Worm (Caenorhabditis elegans) whole organism, late embryonic: Measurements from ENCODE around the gene H10E21.4.

Source experiments
- C08G9.2 ChIP-seq: sonication (generic microtip); optimal IDR thresholded peaks from 2 replicates; lab custom pipeline; 2016; ENCODE audit warnings: mild to moderate bottlenecking, missing genetic modification characterization, moderate library complexity, missing compliant biosample characterization
- F13H6.1 ChIP-seq: sonication (generic microtip); optimal IDR thresholded peaks from 2 replicates; lab custom pipeline; 2016; ENCODE audit warnings: missing genetic modification characterization, missing compliant biosample characterization
- K09A11.1 ChIP-seq: sonication (generic microtip); optimal IDR thresholded peaks from 2 replicates; lab custom pipeline; 2017; ENCODE audit warnings: antibody characterized with exemption, mild to moderate bottlenecking, missing genetic modification characterization, missing compliant biosample characterization; ENCODE audit not compliant: insufficient read depth
- T23F11.4 ChIP-seq: fragments of 200-800 bp; sonication (Bioruptor generic); optimal IDR thresholded peaks from 2 replicates; lab custom pipeline; 2018; ENCODE audit warnings: mild to moderate bottlenecking, missing genetic modification characterization, missing compliant biosample characterization
- ahr-1 ChIP-seq: sonication (generic microtip); optimal IDR thresholded peaks from 2 replicates; lab custom pipeline; 2016; ENCODE audit warnings: missing genetic modification characterization, missing compliant biosample characterization
- ama-1 ChIP-seq: fragments of 150-350 bp; optimal IDR thresholded peaks from 2 replicates; lab custom pipeline; 2014
- ceh-18 ChIP-seq: sonication (generic microtip); optimal IDR thresholded peaks from 2 replicates; lab custom pipeline; 2016; ENCODE audit warnings: missing genetic modification characterization, missing compliant biosample characterization
- ceh-19 ChIP-seq: fragments of 200-800 bp; sonication (Bioruptor generic); optimal IDR thresholded peaks from 2 replicates; lab custom pipeline; 2018; ENCODE audit warnings: mild to moderate bottlenecking, missing genetic modification characterization, missing compliant biosample characterization
- ceh-2 ChIP-seq: sonication (generic microtip); optimal IDR thresholded peaks from 2 replicates; lab custom pipeline; 2016; ENCODE audit warnings: missing genotype, missing genetic modification characterization, missing compliant biosample characterization
- ceh-24 ChIP-seq: sonication (generic microtip); optimal IDR thresholded peaks from 2 replicates; lab custom pipeline; 2016; ENCODE audit warnings: mild to moderate bottlenecking, missing genetic modification characterization, missing compliant biosample characterization
- ceh-30 ChIP-seq: fragments of 150-350 bp; optimal IDR thresholded peaks from 2 replicates; lab custom pipeline; 2014; ENCODE audit warnings: missing biosample characterization, missing genetic modification characterization
- ceh-34 ChIP-seq: sonication (generic microtip); optimal IDR thresholded peaks from 2 replicates; lab custom pipeline; 2016; ENCODE audit warnings: mild to moderate bottlenecking, missing genetic modification characterization, missing compliant biosample characterization
- ceh-45 ChIP-seq: fragments of 200-800 bp; sonication (Bioruptor generic); IDR thresholded peaks from 2 replicates; pipeline ENCODE4 v1.3.6; 2022; ENCODE audit warnings: missing genetic modification reagents, missing genetic modification characterization, missing compliant biosample characterization
- ceh-48 ChIP-seq: sonication (generic microtip); optimal IDR thresholded peaks from 2 replicates; lab custom pipeline; 2016; ENCODE audit warnings: missing genetic modification characterization, inconsistent platforms, missing compliant biosample characterization
- ceh-9 ChIP-seq: sonication (generic microtip); optimal IDR thresholded peaks from 2 replicates; lab custom pipeline; 2016; ENCODE audit warnings: mild to moderate bottlenecking, missing genetic modification characterization, inconsistent platforms, missing compliant biosample characterization
- che-1 ChIP-seq: sonication (generic microtip); optimal IDR thresholded peaks from 2 replicates; lab custom pipeline; 2016; ENCODE audit warnings: mild to moderate bottlenecking, missing genetic modification characterization, missing compliant biosample characterization
- elt-4 ChIP-seq: sonication (generic microtip); optimal IDR thresholded peaks from 2 replicates; lab custom pipeline; 2016; ENCODE audit warnings: missing genetic modification characterization, missing compliant biosample characterization
- ets-4 ChIP-seq: sonication (generic microtip); optimal IDR thresholded peaks from 2 replicates; lab custom pipeline; 2016; ENCODE audit warnings: missing genetic modification characterization, missing compliant biosample characterization
- eyg-1 ChIP-seq: sonication (generic microtip); optimal IDR thresholded peaks from 2 replicates; lab custom pipeline; 2016; ENCODE audit warnings: missing genotype, missing genetic modification characterization, missing compliant biosample characterization
- fkh-6 ChIP-seq: sonication (generic microtip); optimal IDR thresholded peaks from 2 replicates; lab custom pipeline; 2016; ENCODE audit warnings: missing genetic modification characterization, missing compliant biosample characterization
- gmeb-2 ChIP-seq: sonication (generic microtip); optimal IDR thresholded peaks from 2 replicates; lab custom pipeline; 2016; ENCODE audit warnings: missing genetic modification characterization, inconsistent platforms, missing compliant biosample characterization
- hlh-13 ChIP-seq: fragments of 200-800 bp; sonication (Bioruptor generic); optimal IDR thresholded peaks from 2 replicates; lab custom pipeline; 2018; ENCODE audit warnings: mild to moderate bottlenecking, missing genetic modification characterization, missing compliant biosample characterization
- hlh-30 ChIP-seq: sonication (generic microtip); optimal IDR thresholded peaks from 2 replicates; lab custom pipeline; 2017; ENCODE audit warnings: antibody characterized with exemption, missing genetic modification characterization, missing compliant biosample characterization; ENCODE audit not compliant: insufficient read depth
- madf-2 ChIP-seq: sonication (generic microtip); optimal IDR thresholded peaks from 2 replicates; lab custom pipeline; 2017; ENCODE audit warnings: missing genetic modification characterization, missing compliant biosample characterization
- mec-3 ChIP-seq: sonication (generic microtip); optimal IDR thresholded peaks from 2 replicates; lab custom pipeline; 2016; ENCODE audit warnings: borderline replicate concordance, missing genetic modification characterization, missing compliant biosample characterization
- nfya-1 ChIP-seq: sonication (generic microtip); optimal IDR thresholded peaks from 2 replicates; lab custom pipeline; 2017; ENCODE audit warnings: missing genetic modification characterization, mild to moderate bottlenecking, missing compliant biosample characterization, antibody characterized with exemption, moderate library complexity
- nhr-11 ChIP-seq: fragments of 150-350 bp; optimal IDR thresholded peaks from 2 replicates; lab custom pipeline; 2014; ENCODE audit warnings: missing biosample characterization, missing genetic modification characterization
- odd-2 ChIP-seq: sonication (generic microtip); optimal IDR thresholded peaks from 2 replicates; lab custom pipeline; 2017; ENCODE audit warnings: antibody characterized with exemption, mild to moderate bottlenecking, missing genetic modification characterization, missing compliant biosample characterization
- pag-3 ChIP-seq: sonication (generic microtip); optimal IDR thresholded peaks from 2 replicates; lab custom pipeline; 2016; ENCODE audit warnings: missing compliant biosample characterization, missing genetic modification characterization, borderline replicate concordance
- pax-1 ChIP-seq: fragments of 150-350 bp; optimal IDR thresholded peaks from 2 replicates; lab custom pipeline; 2014; ENCODE audit warnings: missing biosample characterization, missing genetic modification characterization
- pros-1 ChIP-seq: fragments of 150-350 bp; optimal IDR thresholded peaks from 2 replicates; lab custom pipeline; 2014; ENCODE audit warnings: missing biosample characterization, missing genetic modification reagents, missing genetic modification characterization
- ref-2 ChIP-seq: sonication (generic microtip); optimal IDR thresholded peaks from 2 replicates; lab custom pipeline; 2016; ENCODE audit warnings: missing genetic modification characterization, missing compliant biosample characterization
- rnt-1 ChIP-seq: sonication (generic microtip); optimal IDR thresholded peaks from 2 replicates; lab custom pipeline; 2016; ENCODE audit warnings: missing genetic modification characterization, missing compliant biosample characterization
- sdc-2 ChIP-seq: sonication (generic microtip); optimal IDR thresholded peaks from 2 replicates; lab custom pipeline; 2016; ENCODE audit warnings: missing genotype, missing genetic modification characterization, missing compliant biosample characterization
- tbx-2 ChIP-seq: sonication (generic microtip); optimal IDR thresholded peaks from 2 replicates; lab custom pipeline; 2016; ENCODE audit warnings: missing genetic modification characterization, missing compliant biosample characterization
- tbx-7 ChIP-seq: sonication (generic microtip); optimal IDR thresholded peaks from 2 replicates; lab custom pipeline; 2016; ENCODE audit warnings: missing genotype, missing genetic modification characterization, missing compliant biosample characterization
- unc-42 ChIP-seq: sonication (generic microtip); optimal IDR thresholded peaks from 2 replicates; lab custom pipeline; 2016; ENCODE audit warnings: missing genotype, missing genetic modification characterization, missing compliant biosample characterization
- unc-55 ChIP-seq: sonication (generic microtip); optimal IDR thresholded peaks from 2 replicates; lab custom pipeline; 2017; ENCODE audit warnings: missing biosample characterization, missing genetic modification reagents, missing genetic modification characterization
- unc-86 ChIP-seq: sonication (generic microtip); optimal IDR thresholded peaks from 2 replicates; lab custom pipeline; 2016; ENCODE audit warnings: missing genetic modification characterization, missing compliant biosample characterization
- ztf-16 ChIP-seq: sonication (generic microtip); optimal IDR thresholded peaks from 2 replicates; lab custom pipeline; 2017; ENCODE audit warnings: missing genetic modification characterization, missing compliant biosample characterization

The H10E21.4 gene

DNA sequence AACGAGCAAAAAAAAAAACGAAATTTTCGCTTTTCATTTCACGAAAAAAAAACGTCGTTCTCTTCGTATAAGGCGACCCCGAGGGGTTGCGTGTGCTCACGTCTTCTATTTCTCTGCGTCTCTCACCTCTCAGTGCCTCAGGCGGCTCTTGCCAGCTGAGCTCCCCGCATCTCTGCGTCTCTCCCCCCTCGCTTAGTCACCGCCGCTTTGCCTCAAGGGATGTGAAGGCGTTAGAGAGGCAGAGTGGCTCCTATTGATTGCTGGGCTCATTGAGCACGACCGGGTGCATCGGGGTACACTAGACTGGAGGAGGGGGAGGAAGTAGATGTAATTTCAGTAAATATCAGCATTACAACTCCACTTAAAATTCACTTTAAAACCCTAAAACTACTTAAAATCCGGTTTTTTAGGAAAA lies 6.1 kb upstream of the H10E21.4 start (continued):
- TF ChIP-seq ceh-45 (GFP tag; lab: Robert Waterston, UW) (no peak), che-1 (tag; lab: Kevin White, UChicago) (no peak), tbx-7 (tag; lab: Kevin White, UChicago) (no peak), tbx-2 (tag; lab: Kevin White, UChicago) (peak; percentile 62), ceh-18 (tag; lab: Kevin White, UChicago) (peak; percentile 31)
- TF ChIP-seq, all 69 proteins: peak for 16

DNA sequence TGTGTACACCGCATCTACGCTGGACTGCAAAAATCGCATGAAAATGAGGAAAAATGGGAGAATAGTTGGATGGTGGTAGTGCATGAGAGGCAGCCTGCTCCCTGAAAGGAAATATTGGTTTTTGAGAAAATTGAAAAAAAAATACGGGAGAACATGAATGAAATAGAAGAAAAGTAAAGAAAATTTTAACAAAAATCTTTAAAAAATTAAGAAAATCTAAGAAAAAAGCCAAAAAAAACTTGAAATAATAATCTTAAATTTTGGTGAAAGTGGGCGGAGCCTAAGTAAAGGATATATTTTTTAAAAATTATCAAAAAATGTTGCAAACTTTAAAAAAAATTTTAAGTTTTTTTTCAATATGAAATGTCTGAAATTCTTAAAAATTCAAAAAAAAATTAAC lies 4.4 kb upstream of the H10E21.4 start, which contains the start of gene H10E21.5:
TSS of gene H10E21.5 (minus strand) at position 101 of the 400 bp plus-strand sequence.
- TF ChIP-seq mec-3 (tag; lab: Kevin White, UChicago) (no peak), gmeb-2 (tag; lab: Kevin White, UChicago) (no peak), ets-4 (tag; lab: Kevin White, UChicago) (no peak), ceh-19 (GFP tag; lab: Kevin White, UChicago) (no peak), T23F11.4 (GFP tag; lab: Kevin White, UChicago) (no peak), F13H6.1 (tag; lab: Kevin White, UChicago) (no peak), sdc-2 (no peak), pax-1 (no peak), fkh-6 (tag; lab: Kevin White, UChicago) (no peak), ceh-2 (no peak), tbx-2 (tag; lab: Kevin White, UChicago) (no peak), nhr-11 (tag; lab: Kevin White, UChicago) (no peak), odd-2 (no peak), madf-2 (tag; lab: Kevin White, UChicago) (no peak), nfya-1 (no peak), ceh-9 (tag; lab: Kevin White, UChicago) (no peak)

DNA sequence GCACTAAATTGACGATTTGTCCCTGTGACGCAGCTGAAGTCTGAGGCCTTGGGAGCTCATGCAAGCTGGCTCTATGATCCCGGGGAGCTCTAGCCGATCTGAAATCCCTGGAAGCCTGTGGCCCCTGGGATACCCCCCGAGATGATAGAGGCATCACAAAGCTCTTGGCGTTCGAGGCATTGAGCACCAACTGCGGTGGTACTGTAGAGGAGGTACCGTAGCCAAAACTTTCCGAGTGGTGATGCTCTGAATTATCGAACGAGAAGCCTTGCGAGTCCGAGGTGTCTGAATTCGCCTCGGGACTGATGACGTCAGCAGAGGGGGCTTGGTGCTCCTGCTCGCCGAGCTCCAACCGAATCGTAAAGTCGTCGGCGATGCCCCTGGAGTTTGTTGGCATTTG lies 1.8 kb upstream of the H10E21.4 start:
- TF ChIP-seq ahr-1 (tag; lab: Kevin White, UChicago) (no peak), rnt-1 (tag; lab: Kevin White, UChicago) (no peak), unc-86 (tag; lab: Kevin White, UChicago) (no peak), pag-3 (tag; lab: Kevin White, UChicago) (no peak), elt-4 (tag; lab: Kevin White, UChicago) (peak; percentile 62), ref-2 (tag; lab: Kevin White, UChicago) (no peak), hlh-30 (tag; lab: Kevin White, UChicago) (no peak), ceh-2 (no peak)

DNA sequence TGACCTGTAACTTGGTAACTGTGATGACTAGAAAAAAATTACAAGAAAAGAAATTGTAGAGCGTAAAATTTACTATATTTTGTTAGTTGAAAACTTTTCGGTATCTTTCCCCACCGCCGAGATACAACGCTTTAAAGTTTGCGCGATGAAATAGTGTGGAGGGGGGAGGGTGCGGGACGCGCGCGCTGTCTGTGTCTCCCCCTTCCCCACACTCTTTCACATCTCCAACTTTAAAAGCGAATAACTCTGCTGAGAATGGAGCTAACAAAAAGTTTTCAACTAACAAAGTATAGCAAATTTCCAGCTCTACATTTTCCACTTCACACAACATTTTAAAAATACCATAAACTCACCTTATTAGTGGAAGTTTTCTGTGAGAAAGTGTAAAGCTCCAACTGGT lies 1.9 kb downstream of the H10E21.4 start:
- TF ChIP-seq elt-4 (tag; lab: Kevin White, UChicago) (no peak), ceh-30 (tag; lab: Kevin White, UChicago) (no peak), C08G9.2 (no peak)
- TF ChIP-seq, all 69 proteins: peak for 0

DNA sequence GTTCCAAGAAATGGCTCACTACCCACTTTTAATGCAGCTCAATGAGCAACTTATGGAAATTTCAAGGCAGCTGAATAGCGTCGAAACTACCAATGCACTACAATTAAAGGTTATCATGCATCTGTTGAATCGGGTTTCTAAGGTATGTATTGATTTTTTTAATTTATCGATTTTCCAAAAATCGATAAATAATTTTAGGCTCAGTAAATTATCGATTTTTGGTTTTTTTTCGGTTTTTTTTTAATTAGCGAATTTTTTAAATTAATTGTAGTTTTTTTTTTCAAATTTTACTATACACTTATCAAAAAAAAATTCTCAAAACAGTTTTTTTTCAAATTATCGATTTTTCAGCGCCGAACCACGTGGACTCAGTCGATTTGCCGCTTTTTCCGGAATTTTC lies 2.7 kb downstream of the H10E21.4 start:
- TF ChIP-seq ceh-34 (tag; lab: Kevin White, UChicago) (no peak), pros-1 (tag; lab: Kevin White, UChicago) (no peak), hlh-13 (GFP tag; lab: Kevin White, UChicago) (no peak), ceh-48 (tag; lab: Kevin White, UChicago) (no peak), eyg-1 (no peak), ceh-24 (tag; lab: Kevin White, UChicago) (no peak), unc-42 (tag; lab: Kevin White, UChicago) (no peak), unc-55 (no peak), ama-1 (lab: Kevin White, UChicago) (no peak), K09A11.1 (tag; lab: Kevin White, UChicago) (no peak), ztf-16 (tag; lab: Kevin White, UChicago) (no peak)
- TF ChIP-seq, all 69 proteins: peak for 0
